Worm (Caenorhabditis elegans): ENCODE results near the gene F55F10.3.

ce11 chrIV:4316813-4317408 lies 42.8 kb upstream of the F55F10.3 start, which contains the start of gene Y24D9B.1:
- TF ChIP-seq nhr-237 (tag; optimal IDR thresholded peaks at IDR 0.05), result no peak
- no peak for TF ChIP-seq bed-3 (GFP tag; optimal IDR thresholded peaks at IDR 0.05)
- TF ChIP-seq nhr-28 (tag; optimal IDR thresholded peaks at IDR 0.05), result no peak
- no peak for TF ChIP-seq lin-13 (tag; optimal IDR thresholded peaks at IDR 0.05)
- no peak for TF ChIP-seq lsy-2 (tag; optimal IDR thresholded peaks at IDR 0.05)
- no peak for TF ChIP-seq unc-39 (tag; optimal IDR thresholded peaks at IDR 0.05)
- TF ChIP-seq ceh-39 (tag; optimal IDR thresholded peaks at IDR 0.05), result no peak
- no peak for TF ChIP-seq ztf-11 (tag; optimal IDR thresholded peaks at IDR 0.05)
- no peak for TF ChIP-seq unc-62 (GFP tag; optimal IDR thresholded peaks at IDR 0.05)
- TF ChIP-seq elt-1 (tag; optimal IDR thresholded peaks at IDR 0.05; ENCODE audit: borderline replicate concordance, insufficient read depth), result no peak
- no peak for TF ChIP-seq nhr-76 (tag; optimal IDR thresholded peaks at IDR 0.05)
- no peak for TF ChIP-seq snpc-4 (tag; optimal IDR thresholded peaks at IDR 0.05)

Data from whole organism, mixed stage, embryonic.